Fruit fly (Drosophila melanogaster): ENCODE data around the gene Phb1.

DNA sequence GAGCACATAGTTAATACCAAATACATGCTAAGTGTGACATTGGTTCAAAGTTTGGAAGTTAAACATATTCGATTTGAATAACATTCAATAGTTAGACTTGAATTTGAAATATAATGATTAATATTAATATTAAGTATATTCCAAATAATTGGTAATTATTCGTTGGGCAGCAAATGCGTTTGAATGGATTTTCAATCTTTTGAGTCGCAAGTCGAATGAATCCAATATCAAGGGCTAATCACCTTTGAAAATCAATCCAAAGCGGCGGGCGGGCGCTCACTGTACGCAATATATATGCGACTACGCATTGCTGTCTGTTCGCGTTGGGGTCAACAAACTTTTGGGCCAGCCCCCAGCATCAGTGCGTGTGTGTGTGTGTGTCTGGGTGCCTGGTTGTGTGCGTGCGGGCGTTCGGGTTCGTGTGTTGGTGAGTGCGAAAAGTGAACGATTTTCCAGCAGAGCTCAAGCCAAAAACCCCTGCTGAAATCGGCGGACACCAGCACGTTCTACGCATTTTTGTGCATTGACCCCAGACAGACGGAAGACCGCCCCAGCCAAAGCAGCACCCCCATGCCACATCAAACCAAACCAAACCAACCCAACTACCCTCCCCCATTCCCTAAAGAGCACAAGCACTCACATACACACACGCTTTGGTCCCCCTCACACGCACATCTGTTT is 14.8 kb upstream of the Phb1 start:
- no peak for TF ChIP-seq pad (GFP tag; optimal IDR thresholded peaks at IDR 0.05)
- no peak for TF ChIP-seq Hr96 (GFP tag; optimal IDR thresholded peaks at IDR 0.05)
- TF ChIP-seq CG11617 (GFP tag; optimal IDR thresholded peaks at IDR 0.05) = no peak
- TF ChIP-seq cnc (optimal IDR thresholded peaks at IDR 0.05) = no peak
- TF ChIP-seq CG5204 (GFP tag; optimal IDR thresholded peaks at IDR 0.05) = no peak
- no peak for TF ChIP-seq CG14711 (tag; optimal IDR thresholded peaks at IDR 0.05)

All from whole organism, adult.